Fruit fly (Drosophila melanogaster): Measurements from ENCODE around the gene Epg5.

Gene Epg5

DNA sequence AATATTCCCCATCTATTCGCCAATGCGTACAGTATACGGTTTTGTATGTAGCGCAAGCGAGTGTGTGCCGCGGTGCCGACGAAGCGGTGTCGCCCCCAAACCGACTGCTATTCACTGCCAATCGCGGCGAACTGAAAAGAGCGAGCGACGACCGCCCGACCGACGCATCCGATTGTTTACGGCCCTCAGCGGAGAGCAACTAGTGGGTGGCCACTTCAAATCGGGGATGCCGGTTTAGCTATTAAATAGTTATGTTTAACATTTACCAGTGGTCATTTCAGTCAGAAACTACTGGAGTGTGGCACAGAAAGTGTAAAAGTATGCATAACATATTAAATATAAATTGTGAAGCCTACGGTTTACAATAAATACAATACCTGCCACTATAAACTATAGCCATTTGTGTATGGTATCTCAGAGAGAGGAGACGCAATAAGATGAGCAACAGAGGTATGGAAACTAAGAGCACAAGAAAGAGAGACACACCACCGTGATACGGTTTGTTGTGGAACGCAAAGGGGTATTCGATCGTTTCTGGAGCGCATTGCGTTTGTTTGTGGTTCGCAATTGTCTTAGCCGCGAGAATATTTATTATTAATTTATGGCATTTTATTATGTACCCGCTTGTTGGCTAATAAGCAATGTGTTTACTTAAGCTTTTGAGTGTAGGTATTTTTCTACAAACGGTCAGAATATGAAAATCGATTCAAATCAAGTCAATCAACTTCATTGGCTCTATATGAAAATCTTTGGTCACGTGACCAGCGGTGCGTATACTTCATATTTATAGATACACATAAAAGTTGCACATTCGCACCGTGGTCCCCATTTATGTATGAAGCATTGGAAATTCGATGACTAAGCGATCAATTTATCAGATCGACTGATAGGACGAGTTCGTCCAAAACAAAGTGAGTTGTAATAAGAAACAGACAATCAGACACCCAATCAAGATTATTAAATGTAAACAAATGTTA lies 18.4 kb downstream of the Epg5 start (continued):
- TF ChIP-seq D (optimal IDR thresholded peaks at IDR 0.05) (no peak), D (GFP tag; optimal IDR thresholded peaks at IDR 0.05) (no peak), CG3163 (GFP tag; optimal IDR thresholded peaks at IDR 0.05) (peak; percentile 85), CG17612 (GFP tag; IDR thresholded peaks at IDR 0.05) (no peak), Med (GFP tag) (peak; percentile 83), vnd (GFP tag; IDR thresholded peaks at IDR 0.05; ENCODE audit: partially characterized antibody) (no peak), sob (GFP tag; IDR thresholded peaks at IDR 0.05) (no peak), org-1 (GFP tag; optimal IDR thresholded peaks at IDR 0.05) (peak; percentile 5), HmgZ (tag; optimal IDR thresholded peaks at IDR 0.05) (peak; percentile 28), wek (GFP tag; optimal IDR thresholded peaks at IDR 0.05) (peak; percentile 69), Scr (GFP tag; IDR thresholded peaks at IDR 0.05; ENCODE audit: partially characterized antibody) (no peak), gfzf (GFP tag; optimal IDR thresholded peaks at IDR 0.05) (no peak), CG12769 (tag; optimal IDR thresholded peaks at IDR 0.05) (peak; percentile 31), bsh (GFP tag; optimal IDR thresholded peaks at IDR 0.05) (no peak), CG12744 (GFP tag; optimal IDR thresholded peaks at IDR 0.05) (no peak), Ssrp (tag; optimal IDR thresholded peaks at IDR 0.05) (no peak), Vsx1 (GFP tag; optimal IDR thresholded peaks at IDR 0.05) (no peak), Lim3 (GFP tag; IDR thresholded peaks at IDR 0.05) (no peak), CG2875 (GFP tag; optimal IDR thresholded peaks at IDR 0.05) (no peak), CkIIα-i1 (GFP tag; IDR thresholded peaks at IDR 0.05) (no peak), CG32767 (GFP tag; IDR thresholded peaks at IDR 0.05) (0 out of 2 replicates have a peak, but pooled peaks have one; percentile 18), Atf6 (GFP tag; IDR thresholded peaks at IDR 0.05) (no peak), CG3065 (GFP tag; optimal IDR thresholded peaks at IDR 0.05) (no peak), fd96Cb (tag; optimal IDR thresholded peaks at IDR 0.05) (no peak), ewg (GFP tag; optimal IDR thresholded peaks at IDR 0.05) (no peak), CG18011 (GFP tag; optimal IDR thresholded peaks at IDR 0.05) (no peak), Bgb (GFP tag; IDR thresholded peaks at IDR 0.05; ENCODE audit: partially characterized antibody) (peak; percentile 62), GATAe (GFP tag; conservative IDR thresholded peaks at IDR 0.05) (no peak), en (GFP tag; optimal IDR thresholded peaks at IDR 0.05) (no peak), CG11093 (GFP tag; IDR thresholded peaks at IDR 0.05) (no peak), CG14965 (GFP tag; optimal IDR thresholded peaks at IDR 0.05; ENCODE audit: borderline replicate concordance) (no peak), CG11398 (GFP tag; optimal IDR thresholded peaks at IDR 0.05) (no peak), CG3726 (GFP tag; IDR thresholded peaks at IDR 0.05) (no peak), CG14050 (GFP tag; IDR thresholded peaks at IDR 0.05) (no peak), ato (GFP tag; IDR thresholded peaks at IDR 0.05; ENCODE audit: partially characterized antibody) (no peak), tna (GFP tag; IDR thresholded peaks at IDR 0.05; ENCODE audit: partially characterized antibody) (no peak), CG15696 (tag; optimal IDR thresholded peaks at IDR 0.05) (no peak), gsb-n (tag; optimal IDR thresholded peaks at IDR 0.05) (peak; percentile 34), CG33213 (GFP tag; optimal IDR thresholded peaks at IDR 0.05) (no peak), CG43689 (GFP tag; IDR thresholded peaks at IDR 0.05) (no peak), pros (GFP tag; optimal IDR thresholded peaks at IDR 0.05) (peak; percentile 27), pb (GFP tag; optimal IDR thresholded peaks at IDR 0.05) (no peak), prd (optimal IDR thresholded peaks at IDR 0.05) (no peak), prd (GFP tag; IDR thresholded peaks at IDR 0.05) (no peak), luna (GFP tag; optimal IDR thresholded peaks at IDR 0.05) (no peak), odd (GFP tag; optimal IDR thresholded peaks at IDR 0.05) (no peak), abd-A (tag; optimal IDR thresholded peaks at IDR 0.05) (peak; percentile 88), CG14441 (GFP tag; IDR thresholded peaks at IDR 0.05) (no peak), ci (GFP tag; IDR thresholded peaks at IDR 0.05) (no peak)

Measured in whole organism, embryonic.